Worm (Caenorhabditis elegans): ENCODE measurements around the gene aat-1.

- TF ChIP-seq nhr-12 (tag; optimal IDR thresholded peaks at IDR 0.05) = no peak
- TF ChIP-seq unc-39 (tag; optimal IDR thresholded peaks at IDR 0.05) = no peak
Measured at ce11 chrIV:9623269-9623668, 21.8 kb upstream of the aat-1 start, which contains the start of gene W09C2.9.
